Worm (Caenorhabditis elegans): ENCODE data around the gene F54C9.11.

Gene F54C9.11

ce11 chrII:8585036-8585627, at the start of gene F54C9.11:
TSS of gene F54C9.11 (minus strand) at chrII:8585086.
- no peak for TF ChIP-seq ztf-3 (GFP tag; optimal IDR thresholded peaks at IDR 0.05)
- TF ChIP-seq somi-1 (GFP tag; optimal IDR thresholded peaks at IDR 0.05): peak; percentile 35
- peak in 1 of 3 experiments; percentile 20 for TF ChIP-seq lin-35 (GFP tag; optimal IDR thresholded peaks at IDR 0.05)
- TF ChIP-seq ztf-26 (tag; optimal IDR thresholded peaks at IDR 0.05): no peak
- TF ChIP-seq cebp-1 (GFP tag; IDR thresholded peaks at IDR 0.05): peak; percentile 41; the same call in 1 of the 2 replicates
- peak; percentile 87 for TF ChIP-seq cebp-1 (tag; optimal IDR thresholded peaks at IDR 0.05)

ce11 chrII:8634386-8634785, 49.5 kb upstream of the F54C9.11 start, which contains the start of gene cutl-12:
TSS of gene cutl-12 (minus strand) at chrII:8634486.
- no peak for TF ChIP-seq cebp-2 (GFP tag; IDR thresholded peaks at IDR 0.05)
- TF ChIP-seq madf-3 (GFP tag; IDR thresholded peaks at IDR 0.05): 0 out of 2 replicates have a peak, but pooled peaks have one; percentile 39
- no peak for TF ChIP-seq snpc-4 (GFP tag; optimal IDR thresholded peaks at IDR 0.05)
- TF ChIP-seq snpc-4 (tag; optimal IDR thresholded peaks at IDR 0.05): no peak
- no peak for TF ChIP-seq rec-8 (tag; optimal IDR thresholded peaks at IDR 0.05)
- no peak for TF ChIP-seq rpc-1 (optimal IDR thresholded peaks at IDR 0.05)
- TF ChIP-seq rpc-1 (tag; optimal IDR thresholded peaks at IDR 0.05): no peak
- no peak for TF ChIP-seq xnd-1 (tag; optimal IDR thresholded peaks at IDR 0.05)
- no peak for TF ChIP-seq nfyb-1 (GFP tag; IDR thresholded peaks at IDR 0.05)

DNA sequence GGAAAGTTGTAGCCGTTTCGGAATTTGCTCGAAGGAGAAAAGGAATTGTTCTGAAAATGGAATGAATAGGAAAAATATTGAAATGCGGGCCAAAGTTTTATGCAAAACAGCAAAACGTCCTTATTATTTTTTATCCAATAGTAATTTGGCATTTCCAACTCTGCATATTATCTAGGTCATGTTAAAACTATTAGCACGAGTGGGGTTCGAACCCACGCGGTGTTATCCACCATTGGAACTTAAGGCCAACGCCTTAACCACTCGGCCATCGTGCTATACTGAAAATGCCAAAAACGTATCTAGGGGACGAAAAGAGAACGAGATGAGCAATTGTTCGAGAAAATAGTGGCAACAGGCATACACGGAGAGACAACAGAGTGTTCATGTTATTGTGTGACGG, 46.9 kb upstream of the F54C9.11 start:
- TF ChIP-seq ceh-91 (GFP tag; IDR thresholded peaks at IDR 0.05) (no peak), nhr-27 (tag; optimal IDR thresholded peaks at IDR 0.05) (no peak), B0035.1 (tag; optimal IDR thresholded peaks at IDR 0.05) (no peak), snpc-3.4 (tag; optimal IDR thresholded peaks at IDR 0.05) (no peak), B0261.1 (tag; optimal IDR thresholded peaks at IDR 0.05) (peak; percentile 56), ztf-18 (tag; optimal IDR thresholded peaks at IDR 0.05) (no peak), attf-5 (GFP tag; optimal IDR thresholded peaks at IDR 0.05) (no peak), let-607 (tag; optimal IDR thresholded peaks at IDR 0.05) (no peak), lin-35 (GFP tag; optimal IDR thresholded peaks at IDR 0.05) (no peak), F57A8.1 (GFP tag; optimal IDR thresholded peaks at IDR 0.05) (no peak), rpc-1 (optimal IDR thresholded peaks at IDR 0.05) (peak; percentile 53), rpc-1 (tag; optimal IDR thresholded peaks at IDR 0.05) (peak; percentile 76), sptf-2 (GFP tag; optimal IDR thresholded peaks at IDR 0.05) (peak; percentile 90), F22D6.2 (tag; optimal IDR thresholded peaks at IDR 0.05) (no peak), xnd-1 (tag; optimal IDR thresholded peaks at IDR 0.05) (no peak), F55B11.4 (tag; optimal IDR thresholded peaks at IDR 0.05; ENCODE audit: borderline replicate concordance, insufficient read depth) (no peak), D2030.7 (GFP tag; IDR thresholded peaks at IDR 0.05) (0 out of 2 replicates have a peak, but pooled peaks have one; percentile 18), ztf-25 (GFP tag; IDR thresholded peaks at IDR 0.05) (no peak), lsl-1 (GFP tag; optimal IDR thresholded peaks at IDR 0.05) (peak; percentile 13), tbp1 (GFP tag; optimal IDR thresholded peaks at IDR 0.05) (peak; percentile 82), zfh-2 (GFP tag; conservative IDR thresholded peaks at IDR 0.05) (no peak), K12H6.12 (tag; optimal IDR thresholded peaks at IDR 0.05) (no peak), repo-1 (tag; optimal IDR thresholded peaks at IDR 0.05) (no peak), B0019.2 (GFP tag; conservative IDR thresholded peaks at IDR 0.05) (no peak), atf-7 (tag; optimal IDR thresholded peaks at IDR 0.05) (no peak), F49E8.2 (tag; optimal IDR thresholded peaks at IDR 0.05; ENCODE audit: insufficient read depth) (no peak), tlf-1 (GFP tag; optimal IDR thresholded peaks at IDR 0.05) (no peak), cebp-1 (GFP tag; IDR thresholded peaks at IDR 0.05) (no peak), cebp-1 (tag; optimal IDR thresholded peaks at IDR 0.05) (no peak), lin-26 (GFP tag; IDR thresholded peaks at IDR 0.05) (0 out of 2 replicates have a peak, but pooled peaks have one; percentile 60), cebp-2 (GFP tag; IDR thresholded peaks at IDR 0.05) (no peak), snpc-1.3 (tag; optimal IDR thresholded peaks at IDR 0.05; ENCODE audit: insufficient read depth) (peak; percentile 37), B0336.3 (GFP tag; IDR thresholded peaks at IDR 0.05) (no peak), hsf-1 (GFP tag; IDR thresholded peaks at IDR 0.05) (peak; percentile 36; the same call in 1 of the 2 replicates), dox-1 (GFP tag; IDR thresholded peaks at IDR 0.05) (no peak)

Measured in whole organism, young adult.